Fruit fly (Drosophila melanogaster) whole organism: ENCODE data around the gene eIF4E6.

ENCODE experiments used
- CG8478 ChIP-seq: fragments of >200 bp; optimal IDR thresholded peaks from 2 replicates; lab custom pipeline; 2018; ENCODE audit warnings: inconsistent platforms
- Dll ChIP-seq: fragments of >200 bp; optimal IDR thresholded peaks from 2 replicates; lab custom pipeline; 2017
- EcR ChIP-seq, 2 experiments: fragments of >200 bp; optimal IDR thresholded peaks; 2 replicates each; lab custom pipeline; 2017; ENCODE audit warnings: missing biosample characterization in 2 of 2, missing genetic modification characterization in 2 of 2, missing genetic modification reagents in 2 of 2
- pan ChIP-seq: fragments of >200 bp; optimal IDR thresholded peaks from 2 replicates; lab custom pipeline; 2017
- usp ChIP-seq: fragments of >200 bp; optimal IDR thresholded peaks from 2 replicates; lab custom pipeline; 2017; ENCODE audit warnings: missing biosample characterization, missing genetic modification characterization, mixed read lengths

DNA sequence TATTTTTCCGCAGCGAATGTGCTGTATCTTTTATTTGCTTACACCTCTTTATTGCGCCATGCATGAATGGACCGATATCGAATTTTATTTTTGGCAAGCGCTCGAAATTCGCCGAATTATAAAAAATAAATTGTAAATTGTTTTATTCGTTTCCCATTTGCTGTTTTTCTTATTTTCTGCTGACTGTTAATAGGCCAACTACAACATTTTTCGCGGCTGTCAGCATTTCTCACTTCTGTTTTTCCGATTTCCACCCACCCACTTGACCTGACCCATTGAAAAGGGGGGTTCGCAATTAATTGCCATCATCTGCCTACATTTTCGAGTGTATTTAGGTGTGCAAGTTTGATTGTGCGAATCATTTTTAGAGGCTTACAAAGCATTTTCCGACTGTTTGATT is 49.6 kb upstream of the eIF4E6 start:
- TF ChIP-seq Dll (lab: Kevin White, UChicago) (no peak), CG8478 (lab: Kevin White, UChicago) (no peak), usp (GFP tag; lab: Kevin White, UChicago) (no peak), EcR (GFP tag; optimal IDR thresholded peaks at IDR 0.05; lab: Kevin White, UChicago) (no peak), pan (lab: Kevin White, UChicago) (no peak)
